Fruit fly (Drosophila melanogaster) whole organism, pupa: ENCODE results near the gene Ndfip.

ENCODE experiments used
- CG10348 ChIP-seq: fragments of 200-800 bp; sonication (Bioruptor generic); IDR thresholded peaks from 2 replicates; pipeline ENCODE4 v1.3.6; 2022; ENCODE audit warnings: missing biosample characterization, missing genetic modification characterization
- CG13204 ChIP-seq: fragments of 200-800 bp; sonication (Bioruptor generic); optimal IDR thresholded peaks from 2 replicates; lab custom pipeline; 2018; ENCODE audit warnings: missing biosample characterization, mild to moderate bottlenecking, missing genetic modification characterization, moderate library complexity
- CG14655 ChIP-seq: fragments of 200-800 bp; sonication (Bioruptor generic); optimal IDR thresholded peaks from 3 replicates; lab custom pipeline; 2017; ENCODE audit warnings: mild to moderate bottlenecking, missing biosample characterization, missing genetic modification reagents, missing genetic modification characterization
- CG15710 ChIP-seq: fragments of 200-800 bp; sonication (Bioruptor generic); optimal IDR thresholded peaks from 2 replicates; lab custom pipeline; 2018; ENCODE audit warnings: missing biosample characterization, mild to moderate bottlenecking, missing genetic modification characterization, moderate library complexity
- CG17806 ChIP-seq: fragments of 200-800 bp; sonication (Bioruptor generic); optimal IDR thresholded peaks from 2 replicates; lab custom pipeline; 2018; ENCODE audit warnings: missing biosample characterization, mild to moderate bottlenecking, missing genetic modification characterization, moderate library complexity
- CG4496 ChIP-seq: fragments of 200-800 bp; sonication (Bioruptor generic); IDR thresholded peaks from 3 replicates; pipeline ENCODE4 v1.3.6; 2022; ENCODE audit warnings: missing biosample characterization, missing genetic modification characterization
- CG8159 ChIP-seq: fragments of 200-800 bp; sonication (Bioruptor generic); optimal IDR thresholded peaks from 3 replicates; lab custom pipeline; 2018; ENCODE audit warnings: missing biosample characterization, mild to moderate bottlenecking, missing genetic modification characterization, moderate library complexity
- CG9948 ChIP-seq: fragments of 200-800 bp; sonication (Bioruptor generic); optimal IDR thresholded peaks from 2 replicates; lab custom pipeline; 2018; ENCODE audit warnings: missing biosample characterization, mild to moderate bottlenecking, missing genetic modification characterization, moderate library complexity
- Ets98B ChIP-seq: fragments of 200-800 bp; sonication (Bioruptor generic); IDR thresholded peaks from 2 replicates; pipeline ENCODE4 v1.3.6; 2022; ENCODE audit warnings: missing biosample characterization, missing genetic modification characterization
- Pif1A ChIP-seq: fragments of 200-800 bp; sonication (Bioruptor generic); optimal IDR thresholded peaks from 3 replicates; lab custom pipeline; 2016; ENCODE audit warnings: missing biosample characterization, missing genetic modification characterization
- Snoo ChIP-seq: fragments of 200-800 bp; sonication (Bioruptor generic); optimal IDR thresholded peaks from 3 replicates; lab custom pipeline; 2017; ENCODE audit warnings: missing biosample characterization, mild to moderate bottlenecking, missing genetic modification characterization, inconsistent platforms
- fd96Ca ChIP-seq: fragments of 200-800 bp; sonication (Bioruptor generic); IDR thresholded peaks from 3 replicates; pipeline ENCODE4 v1.3.6; 2022; ENCODE audit warnings: missing biosample characterization, missing genetic modification characterization

DNA sequence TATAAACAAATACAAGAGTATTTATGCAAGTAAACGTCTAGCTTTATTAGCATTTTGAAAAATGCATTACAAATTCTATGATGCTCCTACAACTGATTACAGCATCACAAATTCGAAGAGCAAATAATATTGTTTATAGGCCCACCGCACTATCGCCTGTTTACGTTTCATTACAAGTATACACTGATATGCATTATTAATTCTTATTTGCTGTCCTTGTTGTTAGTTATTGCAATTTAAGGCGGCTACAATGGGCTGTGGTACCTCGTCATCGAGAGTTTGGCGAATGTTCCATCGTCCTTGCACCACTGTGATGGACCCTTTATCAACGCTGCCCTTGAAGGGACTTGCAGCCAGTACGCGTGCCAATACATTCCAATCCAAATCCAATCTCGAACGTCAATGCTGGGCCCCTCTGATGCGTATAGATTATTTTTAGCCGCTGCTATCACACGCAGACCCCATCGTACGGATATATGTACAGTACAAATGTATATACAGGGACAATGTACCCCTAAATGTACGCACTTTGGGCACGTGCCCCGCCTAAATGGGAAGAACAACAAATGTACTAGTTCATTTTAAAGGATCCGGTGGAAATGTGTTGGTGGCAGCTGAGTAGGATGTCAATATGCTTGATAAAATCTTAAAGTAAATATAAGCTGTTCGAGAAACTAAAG lies 2.8 kb upstream of the Ndfip start:
- no peak for TF ChIP-seq CG9948 (tag; lab: Kevin White, UChicago)
- TF ChIP-seq CG14655 (GFP tag; lab: Kevin White, UChicago) = no peak
- no peak for TF ChIP-seq CG10348
- TF ChIP-seq CG8159 (tag; lab: Kevin White, UChicago) = no peak
- no peak for TF ChIP-seq CG13204 (GFP tag; lab: Kevin White, UChicago)
- TF ChIP-seq CG4496 = no peak
- TF ChIP-seq fd96Ca (GFP tag; lab: Robert Waterston, UW) = no peak
- TF ChIP-seq Snoo (tag; lab: Kevin White, UChicago) = no peak
- TF ChIP-seq Pif1A (GFP tag; lab: Kevin White, UChicago) = no peak
- no peak for TF ChIP-seq CG17806
- TF ChIP-seq CG15710 (tag; lab: Kevin White, UChicago) = no peak
- TF ChIP-seq Ets98B (GFP tag; lab: Robert Waterston, UW) = no peak
